Fruit fly (Drosophila melanogaster): ENCODE results near the gene Adk2.

The Adk2 gene

dm6 chr3L:13049671-13050070 is 27.2 kb upstream of the Adk2 start (continued):
- TF ChIP-seq grau (tag; optimal IDR thresholded peaks at IDR 0.05) (peak; percentile 1), CG12391 (tag; optimal IDR thresholded peaks at IDR 0.05) (peak; percentile 14), lbe (GFP tag; optimal IDR thresholded peaks at IDR 0.05) (no peak), CG17186 (GFP tag; optimal IDR thresholded peaks at IDR 0.05) (no peak), CG5180 (GFP tag; optimal IDR thresholded peaks at IDR 0.05) (no peak), CG31224 (GFP tag; IDR thresholded peaks at IDR 0.05) (no peak), trem (tag; optimal IDR thresholded peaks at IDR 0.05) (peak; percentile 3), dmrt11E (tag; optimal IDR thresholded peaks at IDR 0.05) (peak; percentile 67), CG17328 (GFP tag; IDR thresholded peaks at IDR 0.05) (no peak), bbx (GFP tag; IDR thresholded peaks at IDR 0.05; ENCODE audit: partially characterized antibody) (no peak), CG9876 (GFP tag; optimal IDR thresholded peaks at IDR 0.05) (no peak), CG1602 (GFP tag; optimal IDR thresholded peaks at IDR 0.05) (no peak), CG2889 (GFP tag; IDR thresholded peaks at IDR 0.05) (no peak), Awh (GFP tag; IDR thresholded peaks at IDR 0.05) (0 out of 2 replicates have a peak, but pooled peaks have one; percentile 9), CG13894 (tag; optimal IDR thresholded peaks at IDR 0.05) (no peak), nerfin-2 (GFP tag; IDR thresholded peaks at IDR 0.05; ENCODE audit: partially characterized antibody) (no peak), yki (optimal IDR thresholded peaks at IDR 0.05) (no peak), CG1603 (tag; optimal IDR thresholded peaks at IDR 0.05) (peak; percentile 8), p53 (GFP tag; optimal IDR thresholded peaks at IDR 0.05) (no peak), zen (tag; optimal IDR thresholded peaks at IDR 0.05) (peak; percentile 83), CG31388 (GFP tag; optimal IDR thresholded peaks at IDR 0.05) (no peak), lmd (GFP tag; IDR thresholded peaks at IDR 0.05) (no peak), CG8944 (GFP tag; optimal IDR thresholded peaks at IDR 0.05) (no peak), ssp (GFP tag; IDR thresholded peaks at IDR 0.05) (no peak), Nf-YC (tag; optimal IDR thresholded peaks at IDR 0.05) (no peak), D19A (tag; optimal IDR thresholded peaks at IDR 0.05) (peak; percentile 15), corto (GFP tag; optimal IDR thresholded peaks at IDR 0.05) (peak; percentile 11), CG31441 (GFP tag; IDR thresholded peaks at IDR 0.05) (peak; percentile 42), CG11456 (GFP tag; IDR thresholded peaks at IDR 0.05) (no peak), zf30C (GFP tag; optimal IDR thresholded peaks at IDR 0.05) (peak; percentile 84), CG12299 (tag; optimal IDR thresholded peaks at IDR 0.05) (no peak), ci (GFP tag; IDR thresholded peaks at IDR 0.05) (no peak), Sry-β (GFP tag; optimal IDR thresholded peaks at IDR 0.05) (no peak), ewg (GFP tag; optimal IDR thresholded peaks at IDR 0.05) (no peak), ap (GFP tag; IDR thresholded peaks at IDR 0.05) (no peak), Mes4 (GFP tag; optimal IDR thresholded peaks at IDR 0.05) (no peak), Xrp1 (GFP tag; IDR thresholded peaks at IDR 0.05) (no peak), CG12744 (GFP tag; optimal IDR thresholded peaks at IDR 0.05) (no peak), CG17568 (GFP tag; optimal IDR thresholded peaks at IDR 0.05) (no peak), nmo (GFP tag; optimal IDR thresholded peaks at IDR 0.05) (peak; percentile 30), CG2712 (tag; optimal IDR thresholded peaks at IDR 0.05) (peak; percentile 55), Fer3 (tag; optimal IDR thresholded peaks at IDR 0.05) (no peak), CG17802 (tag; optimal IDR thresholded peaks at IDR 0.05) (no peak), Lim3 (GFP tag; IDR thresholded peaks at IDR 0.05) (no peak), Dfd (GFP tag; optimal IDR thresholded peaks at IDR 0.05) (no peak), D (optimal IDR thresholded peaks at IDR 0.05) (no peak), D (GFP tag; optimal IDR thresholded peaks at IDR 0.05) (peak; percentile 4), CG1647 (GFP tag; optimal IDR thresholded peaks at IDR 0.05) (no peak), ems (GFP tag; optimal IDR thresholded peaks at IDR 0.05) (no peak), Chrac-16 (GFP tag; optimal IDR thresholded peaks at IDR 0.05) (no peak), gem (tag; optimal IDR thresholded peaks at IDR 0.05) (peak; percentile 36), Usf (GFP tag; optimal IDR thresholded peaks at IDR 0.05) (no peak), CG1792 (GFP tag; optimal IDR thresholded peaks at IDR 0.05) (no peak)
